ENCODE assay signal across 4 worm cellular contexts in genomic region chrX:2328873-2329272, ce11.
TF ChIP-seq lines count a peak whose summit lies in the region.

No protein-coding gene starts in this region.

TF ChIP-seq in whole organism, L2 larva, 48 proteins besides CTCF, POLR2A, EP300 and RAD21:
- TF ChIP-seq sma-9 (GFP tag; optimal IDR thresholded peaks at IDR 0.05; lab: Kevin White, UChicago) (peak; percentile 59), sma-9 (tag; optimal IDR thresholded peaks at IDR 0.05; lab: Kevin White, UChicago) (no peak), nhr-129 (tag; optimal IDR thresholded peaks at IDR 0.05; lab: Kevin White, UChicago) (no peak), fos-1 (tag; optimal IDR thresholded peaks at IDR 0.05; lab: Kevin White, UChicago) (peak; percentile 11), lin-13 (GFP tag; optimal IDR thresholded peaks at IDR 0.05; lab: Kevin White, UChicago) (peak; percentile 13), snpc-4 (tag; optimal IDR thresholded peaks at IDR 0.05; lab: Kevin White, UChicago) (peak; percentile 97), F13H6.1 (tag; optimal IDR thresholded peaks at IDR 0.05; lab: Kevin White, UChicago) (peak; percentile 4), crh-2 (tag; optimal IDR thresholded peaks at IDR 0.05; lab: Kevin White, UChicago) (no peak), sma-3 (GFP tag; optimal IDR thresholded peaks at IDR 0.05; lab: Kevin White, UChicago) (peak; percentile 50), ama-1 (optimal IDR thresholded peaks at IDR 0.05; lab: Kevin White, UChicago) (peak; percentile 81)
TF ChIP-seq in whole organism, L2 larva: peak in this region for 7.

TF ChIP-seq in whole organism, L4 larva, 104 proteins besides CTCF, POLR2A, EP300 and RAD21 (continues in another document):
- TF ChIP-seq snpc-4 (tag; optimal IDR thresholded peaks at IDR 0.05; lab: Kevin White, UChicago) (peak; percentile 86), rbr-2 (tag; optimal IDR thresholded peaks at IDR 0.05; lab: Kevin White, UChicago) (no peak), D1046.2 (GFP tag; IDR thresholded peaks at IDR 0.05; lab: Robert Waterston, UW) (no peak), daf-16 (GFP tag; optimal IDR thresholded peaks at IDR 0.05; lab: Kevin White, UChicago) (peak in 1 of 2 experiments; percentile 53), daf-16 (tag; optimal IDR thresholded peaks at IDR 0.05; lab: Kevin White, UChicago) (peak; percentile 51), mep-1 (tag; optimal IDR thresholded peaks at IDR 0.05; lab: Kevin White, UChicago) (peak; percentile 10), lin-1 (GFP tag; IDR thresholded peaks at IDR 0.05; lab: Robert Waterston, UW) (no peak), pha-4 (GFP tag; IDR thresholded peaks at IDR 0.05; lab: Robert Waterston, UW) (no peak), pha-4 (tag; optimal IDR thresholded peaks at IDR 0.05; lab: Kevin White, UChicago) (no peak), hlh-30 (tag; optimal IDR thresholded peaks at IDR 0.05; lab: Kevin White, UChicago; ENCODE audit: insufficient read depth) (peak; percentile 29), dmd-8 (GFP tag; IDR thresholded peaks at IDR 0.05; lab: Robert Waterston, UW) (no peak), T20F7.1 (GFP tag; optimal IDR thresholded peaks at IDR 0.05; lab: Kevin White, UChicago) (no peak), mes-2 (tag; optimal IDR thresholded peaks at IDR 0.05; lab: Kevin White, UChicago; ENCODE audit: poor library complexity, severe bottlenecking) (peak; percentile 67), hlh-11 (tag; optimal IDR thresholded peaks at IDR 0.05; lab: Kevin White, UChicago) (peak; percentile 24), dve-1 (tag; optimal IDR thresholded peaks at IDR 0.05; lab: Kevin White, UChicago; ENCODE audit: insufficient read depth) (peak; percentile 26), nhr-28 (tag; optimal IDR thresholded peaks at IDR 0.05; lab: Kevin White, UChicago) (no peak), ces-1 (GFP tag; optimal IDR thresholded peaks at IDR 0.05; lab: Kevin White, UChicago) (no peak), mdt-29 (GFP tag; IDR thresholded peaks at IDR 0.05; lab: Robert Waterston, UW) (peak; percentile 56; the same call in 1 of the 2 replicates), tra-1 (GFP tag; IDR thresholded peaks at IDR 0.05; lab: Robert Waterston, UW) (no peak), snpc-1.2 (GFP tag; IDR thresholded peaks at IDR 0.05; lab: Robert Waterston, UW) (peak; percentile 79; the same call in 1 of the 2 replicates), nhr-237 (tag; optimal IDR thresholded peaks at IDR 0.05; lab: Kevin White, UChicago) (no peak), lsy-2 (tag; optimal IDR thresholded peaks at IDR 0.05; lab: Kevin White, UChicago) (peak in 1 of 2 experiments; percentile 41), duxl-1 (tag; optimal IDR thresholded peaks at IDR 0.05; lab: Kevin White, UChicago; ENCODE audit: poor library complexity) (peak; percentile 8), egl-27 (tag; optimal IDR thresholded peaks at IDR 0.05; lab: Kevin White, UChicago) (no peak), lin-38 (GFP tag; IDR thresholded peaks at IDR 0.05; lab: Robert Waterston, UW) (peak; percentile 39), madf-5 (GFP tag; IDR thresholded peaks at IDR 0.05; lab: Robert Waterston, UW) (no peak), dpl-1 (GFP tag; optimal IDR thresholded peaks at IDR 0.05; lab: Kevin White, UChicago) (no peak)

TF ChIP-seq in whole organism, late embryonic, 69 proteins besides CTCF, POLR2A, EP300 and RAD21:
- TF ChIP-seq Y22D7AL.16 (tag; optimal IDR thresholded peaks at IDR 0.05; lab: Kevin White, UChicago) (no peak), ama-1 (optimal IDR thresholded peaks at IDR 0.05; lab: Kevin White, UChicago) (peak; percentile 69), gmeb-2 (tag; optimal IDR thresholded peaks at IDR 0.05; lab: Kevin White, UChicago) (no peak), ceh-6 (GFP tag; optimal IDR thresholded peaks at IDR 0.05; lab: Kevin White, UChicago) (no peak), unc-42 (tag; optimal IDR thresholded peaks at IDR 0.05; lab: Kevin White, UChicago) (no peak), ceh-45 (GFP tag; IDR thresholded peaks at IDR 0.05; lab: Robert Waterston, UW) (no peak), F13H6.1 (tag; optimal IDR thresholded peaks at IDR 0.05; lab: Kevin White, UChicago) (no peak), elt-4 (tag; optimal IDR thresholded peaks at IDR 0.05; lab: Kevin White, UChicago) (no peak), dmd-4 (tag; optimal IDR thresholded peaks at IDR 0.05; lab: Kevin White, UChicago; ENCODE audit: borderline replicate concordance) (no peak), ztf-16 (tag; optimal IDR thresholded peaks at IDR 0.05; lab: Kevin White, UChicago) (no peak), K09A11.1 (tag; optimal IDR thresholded peaks at IDR 0.05; lab: Kevin White, UChicago; ENCODE audit: insufficient read depth) (no peak), elt-2 (tag; optimal IDR thresholded peaks at IDR 0.05; lab: Kevin White, UChicago) (peak; percentile 12), ceh-48 (tag; optimal IDR thresholded peaks at IDR 0.05; lab: Kevin White, UChicago) (no peak), tbx-2 (tag; optimal IDR thresholded peaks at IDR 0.05; lab: Kevin White, UChicago) (peak; percentile 16), dve-1 (tag; optimal IDR thresholded peaks at IDR 0.05; lab: Kevin White, UChicago) (no peak), nhr-232 (tag; optimal IDR thresholded peaks at IDR 0.05; lab: Kevin White, UChicago) (no peak), ceh-19 (GFP tag; optimal IDR thresholded peaks at IDR 0.05; lab: Kevin White, UChicago) (no peak)

TF ChIP-seq in whole organism, mixed stage, embryonic, 35 proteins besides CTCF, POLR2A, EP300 and RAD21:
- TF ChIP-seq ceh-39 (tag; optimal IDR thresholded peaks at IDR 0.05; lab: Kevin White, UChicago) (peak; percentile 30), M03D4.4 (tag; optimal IDR thresholded peaks at IDR 0.05; lab: Kevin White, UChicago) (peak; percentile 4), nhr-237 (tag; optimal IDR thresholded peaks at IDR 0.05; lab: Kevin White, UChicago) (no peak)
